Worm (Caenorhabditis elegans): ENCODE results near the gene str-198.
"Not testable (repeated sequence)": the region's sequence is repeated elsewhere in the genome, so short reads cannot be mapped to it uniquely, and the experiment has no call there.

DNA sequence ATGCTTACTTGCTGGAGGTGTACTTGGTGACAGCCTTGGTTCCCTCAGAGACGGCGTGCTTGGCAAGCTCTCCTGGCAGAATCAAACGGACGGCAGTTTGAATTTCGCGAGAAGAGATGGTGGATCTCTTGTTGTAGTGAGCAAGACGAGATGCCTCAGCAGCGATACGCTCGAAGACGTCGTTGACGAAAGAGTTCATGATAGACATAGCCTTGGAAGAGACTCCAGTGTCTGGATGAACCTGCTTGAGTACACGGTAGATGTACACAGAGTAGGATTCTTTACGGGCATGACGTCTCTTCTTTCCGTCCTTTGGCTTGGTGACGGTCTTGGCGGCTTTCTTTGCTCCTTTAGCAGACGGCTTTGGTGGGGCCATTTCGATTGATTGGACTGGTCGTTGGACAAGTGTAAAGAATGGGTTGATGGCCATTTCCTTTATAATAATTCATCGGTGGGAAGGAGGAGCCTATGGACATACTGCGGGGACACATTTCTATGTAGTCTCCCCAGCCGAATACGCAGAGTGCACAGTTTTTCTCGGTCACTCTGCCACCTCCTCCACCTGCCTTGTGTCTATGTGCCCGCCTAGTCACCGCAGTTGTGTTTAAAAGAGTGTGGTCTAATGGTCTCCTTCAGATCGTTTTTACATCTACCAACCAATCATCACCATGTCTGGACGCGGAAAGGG, 7.3 kb upstream of the str-198 start, which contains the start of the genes his-4 and his-3:
- TF ChIP-seq egl-27, mab-5, lin-11 (tag; optimal IDR thresholded peaks at IDR 0.05): not testable (repeated sequence)

Data from whole organism, L2 larva.